Worm (Caenorhabditis elegans): ENCODE measurements around the gene F59B10.3.

Gene F59B10.3

DNA sequence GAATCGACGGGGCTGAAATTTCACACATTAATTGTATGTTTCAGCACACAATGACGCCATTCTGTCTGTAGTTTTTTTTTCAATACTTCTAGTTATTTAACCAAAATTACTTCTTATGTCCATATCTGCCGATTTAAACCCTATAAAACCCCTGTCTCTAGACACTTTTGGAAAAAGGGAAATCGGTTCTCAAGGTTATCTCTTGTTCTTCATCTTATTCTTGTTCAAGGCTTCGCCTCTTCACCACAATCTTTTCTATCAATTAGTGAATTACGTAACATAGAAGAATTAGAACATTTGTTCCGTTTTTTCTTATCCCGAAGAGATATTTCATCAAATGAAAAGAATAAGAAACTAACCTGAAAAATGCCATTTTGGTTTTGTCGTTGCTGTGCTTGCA, 9.7 kb upstream of the F59B10.3 start:
- TF ChIP-seq nhr-129 (tag; optimal IDR thresholded peaks at IDR 0.05) (no peak), mab-5 (tag; optimal IDR thresholded peaks at IDR 0.05) (no peak), nhr-23 (tag; optimal IDR thresholded peaks at IDR 0.05) (no peak), ztf-1 (GFP tag; conservative IDR thresholded peaks at IDR 0.05) (no peak), unc-55 (GFP tag; optimal IDR thresholded peaks at IDR 0.05) (no peak), zag-1 (tag; optimal IDR thresholded peaks at IDR 0.05) (no peak), gmeb-1 (tag; optimal IDR thresholded peaks at IDR 0.05) (no peak), egl-27 (tag; optimal IDR thresholded peaks at IDR 0.05) (no peak), crh-2 (tag; optimal IDR thresholded peaks at IDR 0.05) (no peak), nhr-6 (tag; optimal IDR thresholded peaks at IDR 0.05) (no peak), snpc-4 (tag; optimal IDR thresholded peaks at IDR 0.05) (no peak), unc-62 (GFP tag; optimal IDR thresholded peaks at IDR 0.05) (no peak), lin-11 (tag; optimal IDR thresholded peaks at IDR 0.05) (no peak), peb-1 (tag; optimal IDR thresholded peaks at IDR 0.05) (no peak), sma-9 (GFP tag; optimal IDR thresholded peaks at IDR 0.05) (peak; percentile 20), sma-9 (tag; optimal IDR thresholded peaks at IDR 0.05) (no peak), ama-1 (optimal IDR thresholded peaks at IDR 0.05) (no peak), lin-13 (GFP tag; optimal IDR thresholded peaks at IDR 0.05) (no peak), nhr-11 (tag; optimal IDR thresholded peaks at IDR 0.05) (no peak), F13H6.1 (tag; optimal IDR thresholded peaks at IDR 0.05) (no peak), sem-4 (tag; optimal IDR thresholded peaks at IDR 0.05) (no peak), fos-1 (tag; optimal IDR thresholded peaks at IDR 0.05) (no peak), ceh-16 (tag; optimal IDR thresholded peaks at IDR 0.05) (peak; percentile 32), nhr-237 (tag; optimal IDR thresholded peaks at IDR 0.05) (no peak), C34F6.9 (tag; optimal IDR thresholded peaks at IDR 0.05) (no peak), blmp-1 (tag; optimal IDR thresholded peaks at IDR 0.05; ENCODE audit: insufficient read depth) (peak; percentile 55), nhr-10 (tag; optimal IDR thresholded peaks at IDR 0.05) (no peak), nhr-21 (tag; optimal IDR thresholded peaks at IDR 0.05) (no peak), alr-1 (tag; optimal IDR thresholded peaks at IDR 0.05) (no peak), lsy-2 (tag; optimal IDR thresholded peaks at IDR 0.05) (no peak), nhr-77 (tag; optimal IDR thresholded peaks at IDR 0.05) (no peak), aly-2 (tag; optimal IDR thresholded peaks at IDR 0.05) (no peak), nhr-25 (tag; optimal IDR thresholded peaks at IDR 0.05) (peak; percentile 50), lin-39 (tag; optimal IDR thresholded peaks at IDR 0.05) (no peak), Y55F3AM.14 (GFP tag; optimal IDR thresholded peaks at IDR 0.05) (no peak), elt-1 (tag; optimal IDR thresholded peaks at IDR 0.05) (no peak)

DNA sequence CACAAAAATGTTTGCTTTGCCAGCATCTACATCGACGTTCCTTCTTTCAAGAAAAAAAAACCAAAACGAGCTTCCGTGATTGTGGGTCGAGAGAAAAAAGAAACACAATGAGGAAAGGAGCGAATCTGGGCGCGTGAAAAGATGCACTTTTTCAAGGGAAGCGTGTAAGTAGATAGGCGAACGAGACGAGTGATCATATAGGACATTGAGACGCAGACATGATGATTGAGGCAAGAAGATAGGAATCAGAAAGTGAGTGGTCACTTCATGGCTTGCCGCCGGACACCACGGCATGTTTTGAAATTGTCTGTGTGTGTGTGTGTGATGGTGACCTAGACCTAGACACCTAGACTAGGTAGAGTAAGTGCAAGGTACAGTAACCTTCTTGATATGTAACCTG, 8.8 kb upstream of the F59B10.3 start:
- TF ChIP-seq alr-1 (tag; optimal IDR thresholded peaks at IDR 0.05) (no peak), crh-2 (tag; optimal IDR thresholded peaks at IDR 0.05) (peak; percentile 51), egl-27 (tag; optimal IDR thresholded peaks at IDR 0.05) (peak; percentile 38), nhr-25 (tag; optimal IDR thresholded peaks at IDR 0.05) (peak; percentile 52), lsy-2 (tag; optimal IDR thresholded peaks at IDR 0.05) (peak in 1 of 2 experiments; percentile 73), lin-39 (tag; optimal IDR thresholded peaks at IDR 0.05) (no peak), F13H6.1 (tag; optimal IDR thresholded peaks at IDR 0.05) (peak; percentile 89), nhr-21 (tag; optimal IDR thresholded peaks at IDR 0.05) (peak; percentile 75), sma-9 (GFP tag; optimal IDR thresholded peaks at IDR 0.05) (peak; percentile 82), sma-9 (tag; optimal IDR thresholded peaks at IDR 0.05) (no peak), snpc-4 (tag; optimal IDR thresholded peaks at IDR 0.05) (no peak), mdl-1 (tag; optimal IDR thresholded peaks at IDR 0.05) (peak; percentile 49 to 69), ZK546.5 (tag; optimal IDR thresholded peaks at IDR 0.05) (no peak), zag-1 (tag; optimal IDR thresholded peaks at IDR 0.05) (peak; percentile 51), sma-3 (GFP tag; optimal IDR thresholded peaks at IDR 0.05) (peak; percentile 59), nhr-77 (tag; optimal IDR thresholded peaks at IDR 0.05) (peak; percentile 3), sem-4 (tag; optimal IDR thresholded peaks at IDR 0.05) (peak; percentile 83), fos-1 (tag; optimal IDR thresholded peaks at IDR 0.05) (peak; percentile 83), C34F6.9 (tag; optimal IDR thresholded peaks at IDR 0.05) (peak; percentile 60), nhr-11 (tag; optimal IDR thresholded peaks at IDR 0.05) (no peak), nhr-129 (tag; optimal IDR thresholded peaks at IDR 0.05) (peak; percentile 66), ztf-4 (tag; optimal IDR thresholded peaks at IDR 0.05) (no peak), lin-13 (GFP tag; optimal IDR thresholded peaks at IDR 0.05) (peak; percentile 25), ceh-16 (tag; optimal IDR thresholded peaks at IDR 0.05) (peak; percentile 44), blmp-1 (tag; optimal IDR thresholded peaks at IDR 0.05; ENCODE audit: insufficient read depth) (peak; percentile 95)

Data from whole organism, L2 larva.